Worm (Caenorhabditis elegans) whole organism, mixed stage, embryonic: ENCODE data around the gene gcy-36.

Experiments
- lsy-2 ChIP-seq: fragments of 150-350 bp; optimal IDR thresholded peaks from 2 replicates; lab custom pipeline; 2014; ENCODE audit warnings: missing biosample characterization, missing genetic modification characterization
- nhr-237 ChIP-seq: fragments of 150-350 bp; optimal IDR thresholded peaks from 2 replicates; lab custom pipeline; 2014; ENCODE audit warnings: missing biosample characterization, missing genetic modification characterization

ce11 chrX:15466032-15466431 is 12.8 kb upstream of the gcy-36 start, which contains the start of gene sprr-1:
- TF ChIP-seq nhr-237 (tag; lab: Kevin White, UChicago) (no peak), lsy-2 (tag; lab: Kevin White, UChicago) (no peak)
